Worm (Caenorhabditis elegans): Measurements from ENCODE around the gene mig-32.

mig-32 gene

DNA sequence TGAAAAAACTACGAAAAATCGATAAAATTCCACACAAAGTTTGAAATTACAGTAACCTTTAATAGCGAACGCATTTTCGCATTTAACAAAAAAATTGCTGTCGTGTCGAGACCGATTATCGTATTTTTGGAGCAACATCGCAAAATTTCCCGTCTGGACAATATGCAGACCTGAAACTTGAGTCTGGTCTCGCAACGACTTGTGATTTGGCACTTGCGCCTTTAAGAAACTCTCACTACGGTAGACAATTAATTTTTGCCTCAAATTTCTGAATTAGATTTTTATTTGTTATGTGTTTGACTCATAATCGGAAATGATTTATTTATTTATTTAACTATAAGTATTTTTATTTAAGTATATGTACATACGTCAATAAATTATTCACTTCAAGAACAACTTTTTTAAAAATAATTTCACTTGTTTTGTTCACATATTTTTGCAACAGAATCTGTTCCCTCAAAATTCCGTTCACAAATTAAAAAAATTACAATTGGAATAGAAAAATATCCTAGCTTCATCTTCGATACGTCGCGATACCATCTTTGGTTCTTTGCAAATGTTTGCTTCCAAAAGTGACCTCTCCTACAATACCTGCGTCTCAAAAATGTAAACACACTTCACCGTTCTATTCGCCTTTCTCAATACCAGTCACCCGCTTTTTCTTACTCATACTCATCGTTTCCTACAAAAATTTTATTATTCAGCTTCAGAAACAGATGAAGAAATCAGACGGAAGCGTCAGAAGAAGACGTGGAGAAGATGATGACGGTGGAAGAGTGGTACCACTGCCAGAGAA is 44.3 kb downstream of the mig-32 start, which contains the start of gene T12G3.4:
Gene T12G3.4, plus strand, starts transcription at position 705 of the 796 bp plus-strand sequence.
- no peak for TF ChIP-seq ceh-18 (tag; optimal IDR thresholded peaks at IDR 0.05)
- TF ChIP-seq dve-1 (tag; optimal IDR thresholded peaks at IDR 0.05), result no peak
- TF ChIP-seq unc-55 (GFP tag; optimal IDR thresholded peaks at IDR 0.05), result no peak
- no peak for TF ChIP-seq npax-4 (tag; optimal IDR thresholded peaks at IDR 0.05)
- no peak for TF ChIP-seq pax-1 (tag; optimal IDR thresholded peaks at IDR 0.05)
- no peak for TF ChIP-seq F13H6.1 (tag; optimal IDR thresholded peaks at IDR 0.05)
- TF ChIP-seq sdc-2 (tag; optimal IDR thresholded peaks at IDR 0.05), result no peak
- TF ChIP-seq nfya-1 (tag; optimal IDR thresholded peaks at IDR 0.05), result no peak

DNA sequence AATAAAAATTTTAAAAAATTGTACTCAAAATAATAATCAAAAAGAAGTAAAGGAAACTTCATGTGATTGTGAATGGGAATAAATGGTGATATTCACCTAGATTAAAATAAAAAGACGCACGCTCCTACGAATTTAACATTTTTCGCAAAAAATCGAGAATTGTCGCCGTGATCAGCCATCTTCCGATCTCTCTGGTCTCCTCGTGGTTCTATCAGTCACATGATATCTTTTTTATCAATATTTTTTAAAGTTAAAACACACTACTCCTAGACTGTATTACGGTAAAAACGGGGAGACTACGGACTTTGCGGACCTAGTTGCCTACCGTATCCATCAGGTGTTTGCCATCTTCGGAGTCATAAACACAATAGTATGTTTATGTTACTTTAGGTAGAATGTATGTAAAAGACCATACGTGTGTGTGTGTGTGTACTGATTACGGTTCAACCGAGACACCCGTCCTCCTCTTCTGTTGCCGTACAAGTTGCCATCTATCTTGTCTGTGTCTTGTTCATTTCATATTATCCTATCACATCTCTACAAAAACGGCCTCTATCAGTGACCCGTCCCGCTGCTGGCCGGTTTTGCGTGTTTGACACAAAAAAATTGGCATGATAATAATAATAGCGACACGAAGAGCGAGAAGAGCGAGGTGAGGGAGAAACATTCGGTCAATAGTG is 45.3 kb downstream of the mig-32 start, which contains the start of gene T12G3.2:
Gene T12G3.2, minus strand, starts transcription at position 444 of the 680 bp plus-strand sequence.
- peak; percentile 76 for TF ChIP-seq elt-2 (tag; optimal IDR thresholded peaks at IDR 0.05)
- TF ChIP-seq ama-1 (optimal IDR thresholded peaks at IDR 0.05), result no peak
- TF ChIP-seq C38D4.7 (GFP tag; optimal IDR thresholded peaks at IDR 0.05), result no peak
- TF ChIP-seq zip-5 (tag; optimal IDR thresholded peaks at IDR 0.05), result no peak
- no peak for TF ChIP-seq ceh-30 (tag; optimal IDR thresholded peaks at IDR 0.05)
- no peak for TF ChIP-seq ets-4 (tag; optimal IDR thresholded peaks at IDR 0.05)
- TF ChIP-seq sdc-2 (tag; optimal IDR thresholded peaks at IDR 0.05), result no peak

DNA sequence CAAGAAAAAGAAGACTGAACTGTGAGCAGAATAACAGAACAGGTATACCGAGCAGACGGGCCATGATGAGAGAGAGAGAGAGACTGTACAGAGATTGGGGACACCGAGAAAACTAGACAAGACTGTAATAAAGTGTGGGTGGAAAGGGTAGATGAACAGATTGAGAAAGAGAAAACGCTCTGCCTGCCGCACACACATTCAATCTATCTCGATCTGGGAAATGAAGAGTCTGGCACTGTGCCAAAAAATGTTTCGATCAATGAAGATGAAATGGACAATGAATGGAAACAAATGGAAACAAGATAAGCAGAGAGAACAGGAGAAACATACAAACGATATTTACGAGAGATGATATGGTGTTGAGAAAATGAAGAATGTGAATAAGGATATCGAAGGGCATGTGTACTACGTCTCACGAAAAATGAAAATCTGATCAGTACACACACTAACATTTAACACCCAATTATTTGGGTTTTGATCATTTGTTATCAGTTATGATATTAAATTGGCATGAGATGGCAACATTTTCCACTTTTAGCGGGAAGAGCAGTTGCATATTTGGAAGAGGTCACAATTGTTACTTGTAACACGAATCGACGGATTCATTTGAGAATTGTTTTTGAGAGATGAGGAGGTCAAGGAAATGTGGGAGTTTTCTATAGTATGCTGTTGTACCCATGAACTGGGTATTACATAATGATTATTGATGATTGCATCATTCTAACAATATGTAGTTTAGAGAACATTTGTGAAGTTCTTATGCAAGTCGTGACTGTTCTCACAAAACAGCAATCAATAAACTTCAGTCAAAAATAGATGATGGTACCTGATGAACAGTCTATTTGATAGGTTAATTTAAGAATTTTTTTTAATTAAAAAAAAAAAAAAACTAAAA is 46.9 kb downstream of the mig-32 start:
- TF ChIP-seq pha-4 (tag; optimal IDR thresholded peaks at IDR 0.05) (no peak), nhr-232 (tag; optimal IDR thresholded peaks at IDR 0.05) (no peak), ceh-22 (tag; optimal IDR thresholded peaks at IDR 0.05) (no peak), F13H6.1 (tag; optimal IDR thresholded peaks at IDR 0.05) (no peak), ceh-45 (GFP tag; IDR thresholded peaks at IDR 0.05) (no peak), ceh-14 (tag; optimal IDR thresholded peaks at IDR 0.05) (no peak)

- no peak for TF ChIP-seq F13H6.1 (tag; optimal IDR thresholded peaks at IDR 0.05)
- no peak for TF ChIP-seq ceh-30 (tag; optimal IDR thresholded peaks at IDR 0.05)
- TF ChIP-seq che-1 (tag; optimal IDR thresholded peaks at IDR 0.05), result no peak
- no peak for TF ChIP-seq dve-1 (tag; optimal IDR thresholded peaks at IDR 0.05)
- no peak for TF ChIP-seq K02D7.2 (tag; optimal IDR thresholded peaks at IDR 0.05)
- no peak for TF ChIP-seq nhr-232 (tag; optimal IDR thresholded peaks at IDR 0.05)
- TF ChIP-seq ceh-22 (tag; optimal IDR thresholded peaks at IDR 0.05), result no peak
- no peak for TF ChIP-seq fax-1 (tag; optimal IDR thresholded peaks at IDR 0.05)
- no peak for TF ChIP-seq ceh-48 (tag; optimal IDR thresholded peaks at IDR 0.05)
- TF ChIP-seq ceh-14 (tag; optimal IDR thresholded peaks at IDR 0.05), result no peak
These were observed 49.0 kb downstream of the mig-32 start for ce11 chrIV:12043054-12043453.

- TF ChIP-seq ref-2 (tag; optimal IDR thresholded peaks at IDR 0.05) (no peak), F13H6.1 (tag; optimal IDR thresholded peaks at IDR 0.05) (no peak), pha-2 (tag; optimal IDR thresholded peaks at IDR 0.05) (no peak), pax-1 (tag; optimal IDR thresholded peaks at IDR 0.05) (no peak), nfya-1 (tag; optimal IDR thresholded peaks at IDR 0.05) (no peak), hlh-6 (tag; optimal IDR thresholded peaks at IDR 0.05) (no peak), sox-2 (GFP tag; IDR thresholded peaks at IDR 0.05) (no peak), ttx-3 (tag; optimal IDR thresholded peaks at IDR 0.05) (no peak), unc-42 (tag; optimal IDR thresholded peaks at IDR 0.05) (no peak), unc-3 (GFP tag; conservative IDR thresholded peaks at IDR 0.05) (no peak), unc-3 (tag; optimal IDR thresholded peaks at IDR 0.05) (no peak), hlh-13 (GFP tag; optimal IDR thresholded peaks at IDR 0.05) (no peak)
These were observed 51.6 kb downstream of the mig-32 start for ce11 chrIV:12040431-12040830.
